Fruit fly (Drosophila melanogaster): ENCODE measurements around the gene CG1737.
A peak's percentile ranks its signal among the peaks of the same experiment; 100 is the strongest.

Gene CG1737

DNA sequence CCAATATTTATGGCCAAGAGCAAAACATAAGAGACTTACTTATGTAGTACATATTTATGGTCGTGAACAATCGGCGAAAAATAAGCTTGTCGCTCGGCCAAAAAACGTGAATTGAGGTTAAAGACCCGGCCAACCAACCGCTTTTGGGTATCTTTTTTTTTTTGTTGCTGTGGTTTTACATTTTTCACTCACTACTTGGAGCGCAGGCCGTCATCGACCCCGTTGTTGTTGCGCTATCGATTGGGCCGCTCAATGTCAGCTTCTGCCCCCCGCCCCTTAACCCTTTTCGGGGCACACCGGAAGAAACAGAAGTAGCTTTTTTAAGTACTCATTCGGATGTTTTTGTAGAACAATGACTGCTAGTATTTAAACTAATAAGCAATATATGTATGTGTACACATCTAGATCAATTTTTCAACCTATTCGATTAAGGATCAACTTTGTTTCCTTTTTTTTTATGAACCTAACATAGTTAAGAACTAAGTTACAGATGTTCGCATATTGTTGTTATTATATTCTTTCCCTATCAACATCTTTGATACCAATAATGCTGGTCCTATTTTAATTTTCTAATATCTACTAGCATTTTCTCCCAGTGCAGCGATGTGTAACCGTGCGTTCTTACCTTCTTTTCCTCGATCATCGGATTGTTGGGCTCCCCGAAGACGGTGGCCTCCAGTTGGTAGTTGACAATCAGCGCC lies 12.2 kb upstream of the CG1737 start (continued):
- no peak for TF ChIP-seq nau (GFP tag; optimal IDR thresholded peaks at IDR 0.05)
- TF ChIP-seq Sin3A (optimal IDR thresholded peaks at IDR 0.05): no peak
- TF ChIP-seq CG9437 (GFP tag; optimal IDR thresholded peaks at IDR 0.05): peak; percentile 75
- TF ChIP-seq Dbx (GFP tag; IDR thresholded peaks at IDR 0.05): peak; percentile 46; the same call in 2 of the 3 replicates
- no peak for TF ChIP-seq CG8281 (tag; optimal IDR thresholded peaks at IDR 0.05)
- peak; percentile 71 for TF ChIP-seq lilli (GFP tag; optimal IDR thresholded peaks at IDR 0.05)
- no peak for TF ChIP-seq Adf1 (GFP tag; IDR thresholded peaks at IDR 0.05)
- peak; percentile 73 for TF ChIP-seq CG11695 (GFP tag; IDR thresholded peaks at IDR 0.05)
- TF ChIP-seq disco-r (GFP tag; optimal IDR thresholded peaks at IDR 0.05): peak; percentile 17
- peak; percentile 54; the same call in 1 of the 2 replicates for TF ChIP-seq CG32532 (GFP tag; IDR thresholded peaks at IDR 0.05)
- no peak for TF ChIP-seq CG3995 (GFP tag; optimal IDR thresholded peaks at IDR 0.05)
- TF ChIP-seq HLHmδ (GFP tag; optimal IDR thresholded peaks at IDR 0.05): no peak
- TF ChIP-seq CG8478 (optimal IDR thresholded peaks at IDR 0.05): no peak
- TF ChIP-seq CG2889 (GFP tag; IDR thresholded peaks at IDR 0.05): 0 out of 3 replicates have a peak, but pooled peaks have one; percentile 20
- peak in 1 of 3 experiments; percentile 76 for TF ChIP-seq lola (GFP tag; optimal IDR thresholded peaks at IDR 0.05)
- TF ChIP-seq HLH54F (GFP tag; optimal IDR thresholded peaks at IDR 0.05): peak; percentile 22
- TF ChIP-seq CG13775 (GFP tag; optimal IDR thresholded peaks at IDR 0.05): peak; percentile 70
- peak; percentile 68 for TF ChIP-seq Antp (GFP tag; optimal IDR thresholded peaks at IDR 0.05)
- TF ChIP-seq vvl (GFP tag; IDR thresholded peaks at IDR 0.05): peak; percentile 54
- TF ChIP-seq CG12236 (GFP tag; optimal IDR thresholded peaks at IDR 0.05): peak; percentile 26
- TF ChIP-seq CG15514 (GFP tag; optimal IDR thresholded peaks at IDR 0.05): no peak
- peak; percentile 75 for TF ChIP-seq CG9609 (GFP tag; optimal IDR thresholded peaks at IDR 0.05)
- TF ChIP-seq CG13287 (GFP tag; IDR thresholded peaks at IDR 0.05; ENCODE audit: partially characterized antibody): no peak
- no peak for TF ChIP-seq lov (optimal IDR thresholded peaks at IDR 0.05)
- no peak for TF ChIP-seq lov (GFP tag; IDR thresholded peaks at IDR 0.05)
- peak; percentile 64 for TF ChIP-seq cwo (GFP tag; optimal IDR thresholded peaks at IDR 0.05)
- TF ChIP-seq gsb (GFP tag; IDR thresholded peaks at IDR 0.05): peak; percentile 61; the same call in 1 of the 2 replicates
- no peak for TF ChIP-seq Bgb (GFP tag; IDR thresholded peaks at IDR 0.05; ENCODE audit: partially characterized antibody)
- peak; percentile 71 for TF ChIP-seq CG10209 (GFP tag; optimal IDR thresholded peaks at IDR 0.05)
- no peak for TF ChIP-seq Rx (GFP tag; IDR thresholded peaks at IDR 0.05)
- TF ChIP-seq schlank (tag; optimal IDR thresholded peaks at IDR 0.05): no peak
- peak; percentile 82 for TF ChIP-seq CG12659 (GFP tag; optimal IDR thresholded peaks at IDR 0.05)
- peak; percentile 37 for TF ChIP-seq CG2202 (tag; optimal IDR thresholded peaks at IDR 0.05)
- TF ChIP-seq CG13296 (GFP tag; optimal IDR thresholded peaks at IDR 0.05): peak; percentile 72
- 0 out of 2 replicates have a peak, but pooled peaks have one; percentile 53 for TF ChIP-seq CG10321 (GFP tag; IDR thresholded peaks at IDR 0.05)
- TF ChIP-seq H2.0 (GFP tag; IDR thresholded peaks at IDR 0.05): 0 out of 2 replicates have a peak, but pooled peaks have one; percentile 12
- peak; percentile 55 for TF ChIP-seq pho (GFP tag; optimal IDR thresholded peaks at IDR 0.05)
- TF ChIP-seq p53 (GFP tag; optimal IDR thresholded peaks at IDR 0.05): no peak
- TF ChIP-seq chif (GFP tag; optimal IDR thresholded peaks at IDR 0.05): peak; percentile 75 to 77
- no peak for TF ChIP-seq ara (GFP tag; IDR thresholded peaks at IDR 0.05)
- peak; percentile 85 for TF ChIP-seq Oli (tag; optimal IDR thresholded peaks at IDR 0.05)
- TF ChIP-seq CG16815 (GFP tag; optimal IDR thresholded peaks at IDR 0.05): peak; percentile 51
- TF ChIP-seq nom (GFP tag; optimal IDR thresholded peaks at IDR 0.05): no peak
- peak; percentile 8 for TF ChIP-seq CG3065 (GFP tag; optimal IDR thresholded peaks at IDR 0.05)
- peak; percentile 16 for TF ChIP-seq MTF-1 (GFP tag; optimal IDR thresholded peaks at IDR 0.05; ENCODE audit: borderline replicate concordance)
- TF ChIP-seq gt (GFP tag; IDR thresholded peaks at IDR 0.05): no peak
- TF ChIP-seq tin (GFP tag; optimal IDR thresholded peaks at IDR 0.05): peak; percentile 57
- TF ChIP-seq CG14860 (GFP tag; IDR thresholded peaks at IDR 0.05; ENCODE audit: partially characterized antibody): no peak
- no peak for TF ChIP-seq insv (GFP tag; optimal IDR thresholded peaks at IDR 0.05)
- peak; percentile 72 for TF ChIP-seq CG8388 (GFP tag; optimal IDR thresholded peaks at IDR 0.05)
